Worm (Caenorhabditis elegans): Measurements from ENCODE around the gene Y41C4A.6.

Gene Y41C4A.6

DNA sequence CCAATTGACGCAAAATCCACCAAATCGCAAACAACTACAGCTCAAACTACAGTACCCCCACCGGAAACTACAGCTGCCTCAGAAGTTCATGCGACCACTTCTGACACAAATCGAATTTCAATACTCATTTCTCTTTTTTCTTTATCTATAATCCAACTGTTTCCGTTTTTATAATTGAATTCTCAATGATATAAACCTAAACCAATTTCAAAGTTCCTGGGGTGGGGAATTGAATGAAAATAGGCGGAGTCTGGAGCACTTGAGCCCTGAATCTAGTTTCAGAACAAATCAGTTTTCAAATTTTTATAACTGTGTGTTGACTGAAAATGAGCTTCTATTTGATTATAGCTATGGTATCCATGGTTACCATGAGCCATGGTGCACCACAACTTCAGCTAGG, at the start of gene Y41C4A.6:
TSS of gene Y41C4A.6 (plus strand) at position 301 of the 400 bp plus-strand sequence.
- no peak for TF ChIP-seq lim-6 (tag; optimal IDR thresholded peaks at IDR 0.05)
- no peak for TF ChIP-seq pat-9 (tag; optimal IDR thresholded peaks at IDR 0.05)
- no peak for TF ChIP-seq K02D7.2 (tag; optimal IDR thresholded peaks at IDR 0.05)
- no peak for TF ChIP-seq pha-2 (tag; optimal IDR thresholded peaks at IDR 0.05)
- no peak for TF ChIP-seq unc-42 (tag; optimal IDR thresholded peaks at IDR 0.05)
- no peak for TF ChIP-seq ref-2 (tag; optimal IDR thresholded peaks at IDR 0.05)
- TF ChIP-seq madf-2 (tag; optimal IDR thresholded peaks at IDR 0.05) = no peak
- no peak for TF ChIP-seq tbx-7 (tag; optimal IDR thresholded peaks at IDR 0.05)
- no peak for TF ChIP-seq che-1 (tag; optimal IDR thresholded peaks at IDR 0.05)
- no peak for TF ChIP-seq pax-1 (tag; optimal IDR thresholded peaks at IDR 0.05)
- TF ChIP-seq nhr-11 (tag; optimal IDR thresholded peaks at IDR 0.05) = no peak
- no peak for TF ChIP-seq T23F11.4 (GFP tag; optimal IDR thresholded peaks at IDR 0.05)
- TF ChIP-seq npax-4 (tag; optimal IDR thresholded peaks at IDR 0.05) = no peak
- no peak for TF ChIP-seq Y22D7AL.16 (tag; optimal IDR thresholded peaks at IDR 0.05)
- no peak for TF ChIP-seq ceh-45 (GFP tag; IDR thresholded peaks at IDR 0.05)
- no peak for TF ChIP-seq nhr-232 (tag; optimal IDR thresholded peaks at IDR 0.05)
- TF ChIP-seq lin-11 (tag; optimal IDR thresholded peaks at IDR 0.05) = no peak
- no peak for TF ChIP-seq sox-2 (GFP tag; IDR thresholded peaks at IDR 0.05)

DNA sequence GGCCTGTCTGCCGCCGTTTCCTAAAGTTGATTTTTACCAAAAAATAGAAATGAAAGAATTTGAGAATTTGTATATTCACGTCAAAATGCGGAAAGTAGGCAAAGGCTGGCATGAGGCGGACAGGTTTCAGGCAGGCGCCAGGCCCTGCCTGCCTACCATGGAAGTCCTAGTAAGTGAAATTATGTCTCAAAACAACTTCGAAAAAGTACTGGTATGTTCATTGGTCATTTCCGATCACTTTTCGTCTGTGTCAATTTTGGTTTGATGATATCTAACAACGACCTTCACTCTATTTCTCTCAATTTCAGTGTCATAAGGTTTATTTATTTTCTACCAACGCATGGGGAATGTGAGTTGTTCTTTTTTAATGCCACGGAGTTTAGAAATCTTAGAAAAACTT, 46.2 kb upstream of the Y41C4A.6 start, which contains the start of gene faah-6:
TSS of gene faah-6 (plus strand) at position 301 of the 400 bp plus-strand sequence.
- no peak for TF ChIP-seq pqm-1 (tag; optimal IDR thresholded peaks at IDR 0.05)

DNA sequence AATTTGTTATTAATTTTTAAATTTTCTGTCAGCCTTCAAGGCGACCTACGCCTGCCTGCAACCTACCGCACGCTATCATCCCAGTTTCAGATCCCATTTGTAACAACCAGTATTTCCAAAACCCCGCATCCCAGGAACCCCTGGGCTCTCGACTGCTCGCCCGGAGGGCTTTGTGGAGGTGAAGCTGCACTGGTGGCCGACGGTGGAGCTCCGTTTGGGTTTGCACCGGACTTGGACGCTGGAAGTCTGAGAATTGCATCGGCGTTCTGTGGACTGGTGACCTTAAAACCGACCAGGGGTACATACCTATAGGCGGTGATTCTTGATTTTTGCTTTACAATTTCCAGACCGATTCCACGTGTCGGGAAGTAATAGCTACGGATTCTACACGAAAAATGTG, 44.9 kb upstream of the Y41C4A.6 start:
- TF ChIP-seq ahr-1 (tag; optimal IDR thresholded peaks at IDR 0.05) = no peak
- TF ChIP-seq ceh-2 (tag; optimal IDR thresholded peaks at IDR 0.05) = no peak
- TF ChIP-seq tbx-2 (tag; optimal IDR thresholded peaks at IDR 0.05) = no peak

DNA sequence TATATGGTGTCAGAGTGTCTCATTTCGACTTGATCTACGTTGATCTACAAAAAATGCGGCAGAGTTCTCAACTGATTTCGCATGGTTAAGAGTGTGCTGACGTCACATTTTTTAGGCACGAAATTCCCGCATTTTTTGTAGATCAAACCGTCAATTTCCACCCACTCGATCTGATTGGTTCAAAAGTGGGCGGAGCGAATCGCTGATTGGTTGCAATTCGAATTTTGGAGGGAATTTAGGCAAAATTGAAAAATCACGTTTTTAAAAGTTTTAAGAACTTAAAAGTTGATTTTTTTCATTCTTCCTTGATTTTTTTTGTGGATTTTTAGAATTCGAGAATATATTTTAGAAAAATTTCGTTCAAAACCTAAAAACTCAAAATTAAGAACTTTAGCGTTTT, 40.0 kb upstream of the Y41C4A.6 start:
- TF ChIP-seq hlh-13 (GFP tag; optimal IDR thresholded peaks at IDR 0.05) (no peak), nhr-232 (tag; optimal IDR thresholded peaks at IDR 0.05) (no peak), fkh-10 (GFP tag; optimal IDR thresholded peaks at IDR 0.05) (no peak), C38D4.7 (GFP tag; optimal IDR thresholded peaks at IDR 0.05) (no peak), ceh-45 (GFP tag; IDR thresholded peaks at IDR 0.05) (no peak), tbx-2 (tag; optimal IDR thresholded peaks at IDR 0.05) (no peak), ttx-3 (tag; optimal IDR thresholded peaks at IDR 0.05) (no peak), nfya-1 (tag; optimal IDR thresholded peaks at IDR 0.05) (peak; percentile 63), syd-9 (tag; optimal IDR thresholded peaks at IDR 0.05) (no peak)

DNA sequence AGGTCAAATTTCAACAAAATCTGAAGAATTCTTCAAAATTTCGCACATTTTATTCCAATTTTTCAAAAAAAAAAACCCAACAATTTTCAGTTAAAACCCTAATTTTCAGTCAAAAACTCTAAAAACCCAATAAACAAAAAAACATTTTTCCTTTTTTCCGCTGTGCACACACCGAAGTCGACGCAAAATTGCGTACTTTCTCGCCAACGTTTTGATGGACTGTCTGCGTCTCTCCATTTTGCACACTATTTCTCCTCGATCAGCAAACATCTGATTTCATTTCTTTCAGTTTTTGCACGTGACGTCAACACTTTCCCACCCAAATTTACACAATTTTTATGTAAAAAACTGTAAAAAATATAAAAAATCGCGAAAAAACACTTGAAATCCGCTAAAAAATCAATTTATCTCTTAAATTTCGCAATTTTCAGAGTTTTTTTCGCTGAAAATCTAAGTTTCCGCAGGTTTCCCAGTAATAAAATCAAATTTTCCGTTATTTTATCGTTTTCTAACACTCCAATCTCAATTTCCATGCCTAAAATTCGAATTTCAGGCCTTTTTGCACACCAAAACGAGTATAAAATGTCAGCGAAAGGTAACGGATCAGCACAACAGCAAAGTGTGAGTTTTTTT, 39.1 kb upstream of the Y41C4A.6 start, which contains the start of gene crh-1:
TSS of gene crh-1 (plus strand) at position 583 of the 633 bp plus-strand sequence.
- TF ChIP-seq unc-86 (tag; optimal IDR thresholded peaks at IDR 0.05) (no peak), nfya-1 (tag; optimal IDR thresholded peaks at IDR 0.05) (peak; percentile 47), sox-2 (GFP tag; IDR thresholded peaks at IDR 0.05) (no peak), unc-55 (GFP tag; optimal IDR thresholded peaks at IDR 0.05) (peak; percentile 47), hlh-13 (GFP tag; optimal IDR thresholded peaks at IDR 0.05) (no peak), hlh-30 (tag; optimal IDR thresholded peaks at IDR 0.05; ENCODE audit: insufficient read depth) (peak; percentile 84), tbx-2 (tag; optimal IDR thresholded peaks at IDR 0.05) (peak; percentile 23), ceh-18 (tag; optimal IDR thresholded peaks at IDR 0.05) (no peak)

DNA sequence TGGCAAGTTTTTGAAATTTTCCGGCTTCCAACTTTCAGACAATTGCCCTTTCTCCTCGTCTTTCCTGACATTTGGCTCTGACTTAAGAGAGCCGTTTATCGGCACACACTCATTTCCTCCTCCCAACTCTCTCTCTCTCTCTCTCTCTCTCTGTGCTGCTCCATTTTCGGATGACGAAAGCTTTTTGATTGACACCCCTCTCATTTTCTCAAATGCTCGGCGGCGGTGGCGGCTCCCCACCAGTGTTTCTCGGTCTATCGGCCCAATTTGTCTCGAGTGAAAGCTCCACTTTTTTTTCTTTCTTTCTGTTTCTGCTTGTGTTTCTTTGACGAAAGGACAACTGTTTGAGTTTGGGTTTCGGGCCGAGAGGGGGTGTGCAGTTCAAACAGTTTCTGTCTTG, 36.6 kb upstream of the Y41C4A.6 start:
- TF ChIP-seq K09A11.1 (tag; optimal IDR thresholded peaks at IDR 0.05; ENCODE audit: insufficient read depth) (no peak), unc-55 (GFP tag; optimal IDR thresholded peaks at IDR 0.05) (peak; percentile 58)

Data from whole organism, late embryonic.